Fruit fly (Drosophila melanogaster) whole organism, embryonic: ENCODE results near the gene CG42674.

ENCODE experiments used
- psq ChIP-seq: fragments of 200-800 bp; sonication (Bioruptor generic); optimal IDR thresholded peaks from 2 replicates; lab custom pipeline; 2017; ENCODE audit warnings: missing biosample characterization, missing genetic modification characterization
- sob ChIP-seq: fragments of 200-800 bp; sonication (Bioruptor generic); IDR thresholded peaks from 2 replicates; pipeline ENCODE4 v1.3.6; 2022; ENCODE audit warnings: missing biosample characterization, missing genetic modification characterization

DNA sequence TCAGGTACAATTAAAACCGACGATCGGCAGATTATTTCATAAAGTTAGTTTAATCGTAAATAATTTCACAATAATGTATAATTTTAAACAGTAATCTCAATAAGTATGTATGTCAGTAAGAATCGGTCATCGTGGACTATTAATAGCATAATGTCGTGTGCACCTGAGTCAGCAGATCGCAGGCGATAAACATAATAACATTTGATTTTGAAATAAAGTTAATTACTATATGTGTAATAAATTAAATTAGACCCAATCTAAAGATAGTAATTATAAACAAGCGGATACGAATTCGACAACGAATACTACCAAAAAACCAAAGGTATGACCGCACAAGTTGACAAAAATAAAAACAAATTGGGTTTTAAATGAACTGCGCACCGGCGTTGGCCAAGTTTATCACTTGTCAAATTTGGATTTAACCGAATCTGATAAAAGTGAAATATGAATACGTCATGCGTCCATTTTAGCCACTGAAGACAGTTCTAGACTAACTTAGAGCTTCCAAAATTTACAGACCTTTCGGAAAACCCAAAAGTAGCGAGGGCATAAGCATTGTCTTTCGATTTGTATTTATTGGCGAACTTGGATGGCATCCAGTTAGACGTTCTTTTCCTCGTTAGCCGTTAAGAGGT is 8.9 kb upstream of the CG42674 start, which contains the start of gene CG6996:
- TF ChIP-seq sob (GFP tag; lab: Robert Waterston, UW) = no peak
- TF ChIP-seq psq (GFP tag; lab: Kevin White, UChicago) = no peak
